Fruit fly (Drosophila melanogaster) whole organism, wandering third instar larva: ENCODE measurements around the gene CG43329.
A peak's percentile ranks its signal among the peaks of the same experiment; 100 is the strongest.

Experiments used
- Abd-B ChIP-seq: fragments of >200 bp; optimal IDR thresholded peaks from 2 replicates; lab custom pipeline; 2017; ENCODE audit warnings: missing biosample characterization, missing genetic modification characterization
- CG32264 ChIP-seq: fragments of 200-800 bp; sonication (Bioruptor generic); optimal IDR thresholded peaks from 2 replicates; lab custom pipeline; 2016; ENCODE audit warnings: missing biosample characterization, missing genetic modification characterization
- CG9705 ChIP-seq: fragments of 200-800 bp; sonication (Bioruptor generic); optimal IDR thresholded peaks from 2 replicates; lab custom pipeline; 2018; ENCODE audit warnings: missing biosample characterization, mild to moderate bottlenecking, missing genetic modification characterization
- Dfd ChIP-seq: fragments of >200 bp; optimal IDR thresholded peaks from 2 replicates; lab custom pipeline; 2017; ENCODE audit warnings: missing biosample characterization, missing genetic modification characterization
- Dif ChIP-seq: fragments of 200-275, 200-300 bp; sonication (Bioruptor generic); optimal IDR thresholded peaks from 2 replicates; lab custom pipeline; 2018; ENCODE audit warnings: missing biosample characterization, missing genetic modification characterization; ENCODE audit not compliant: partially characterized antibody
- GATAd ChIP-seq: sonication (Bioruptor generic); optimal IDR thresholded peaks from 2 replicates; lab custom pipeline; 2016; ENCODE audit warnings: missing biosample characterization, missing genetic modification characterization
- HLH106 ChIP-seq: fragments of 200-800 bp; optimal IDR thresholded peaks from 3 replicates; lab custom pipeline; 2019; ENCODE audit warnings: missing biosample characterization, mild to moderate bottlenecking, missing genetic modification characterization, moderate library complexity
- Hnf4 ChIP-seq: fragments of 200-800 bp; sonication (Bioruptor generic); optimal IDR thresholded peaks from 2 replicates; lab custom pipeline; 2016; ENCODE audit warnings: missing biosample characterization, mild to moderate bottlenecking, missing genetic modification characterization
- Hr78 ChIP-seq: fragments of >200 bp; optimal IDR thresholded peaks from 2 replicates; lab custom pipeline; 2017; ENCODE audit warnings: missing biosample characterization, missing genetic modification characterization
- Hr83 ChIP-seq: fragments of 200-300 bp; sonication (Bioruptor generic); optimal IDR thresholded peaks from 2 replicates; lab custom pipeline; 2016; ENCODE audit warnings: missing biosample characterization, mild to moderate bottlenecking, missing genetic modification characterization, moderate library complexity; ENCODE audit not compliant: poor library complexity, severe bottlenecking
- Jra ChIP-seq: sonication (Bioruptor generic); optimal IDR thresholded peaks from 2 replicates; lab custom pipeline; 2016; ENCODE audit warnings: missing biosample characterization, missing genetic modification characterization
- Mio ChIP-seq: sonication (Bioruptor generic); optimal IDR thresholded peaks from 2 replicates; lab custom pipeline; 2016; ENCODE audit warnings: missing biosample characterization, missing genetic modification characterization
- Myc ChIP-seq: fragments of >200 bp; optimal IDR thresholded peaks from 2 replicates; lab custom pipeline; 2017
- N ChIP-seq: fragments of >200 bp; optimal IDR thresholded peaks from 2 replicates; lab custom pipeline; 2018; ENCODE audit warnings: missing biosample characterization, missing external identifiers, missing genetic modification characterization
- OdsH ChIP-seq: fragments of 200-800 bp; sonication (Bioruptor generic); optimal IDR thresholded peaks from 2 replicates; lab custom pipeline; 2016; ENCODE audit warnings: missing biosample characterization, mild to moderate bottlenecking, missing genetic modification characterization
- Vsx2 ChIP-seq: fragments of 200-300, 225-300 bp; sonication (Bioruptor generic); optimal IDR thresholded peaks from 2 replicates; lab custom pipeline; 2018; ENCODE audit warnings: missing biosample characterization, missing genetic modification characterization; ENCODE audit not compliant: partially characterized antibody
- br ChIP-seq: fragments of 200-800 bp; sonication (Bioruptor generic); optimal IDR thresholded peaks from 2 replicates; lab custom pipeline; 2016; ENCODE audit warnings: missing biosample characterization, missing genetic modification characterization
- brk ChIP-seq: fragments of 200-800 bp; sonication (Bioruptor generic); optimal IDR thresholded peaks from 2 replicates; lab custom pipeline; 2016; ENCODE audit warnings: missing biosample characterization, mild to moderate bottlenecking, missing genetic modification characterization
- dl ChIP-seq, 2 experiments: fragments of 175-275, 200-275 bp in 1 of 2; fragments of 200-275 bp in 1 of 2; sonication (Bioruptor generic); optimal IDR thresholded peaks; lab custom pipeline; 2018; ENCODE audit warnings: mild to moderate bottlenecking in 2 of 2, missing biosample characterization in 2 of 2, missing genetic modification characterization in 2 of 2, moderate library complexity in 2 of 2; ENCODE audit not compliant: partially characterized antibody in 2 of 2, insufficient read depth in 1 of 2
- dmrt93B ChIP-seq: fragments of 200-800 bp; sonication (Bioruptor generic); optimal IDR thresholded peaks from 2 replicates; lab custom pipeline; 2018; ENCODE audit warnings: missing biosample characterization, mild to moderate bottlenecking, missing genetic modification characterization
- ey ChIP-seq: fragments of 200-800 bp; sonication (Bioruptor generic); optimal IDR thresholded peaks from 2 replicates; lab custom pipeline; 2016; ENCODE audit warnings: missing biosample characterization, missing genetic modification characterization
- foxo ChIP-seq, 2 experiments: fragments of 200-800 bp; sonication (Bioruptor generic); optimal IDR thresholded peaks; 2 replicates in 1 of 2; 3 replicates in 1 of 2; lab custom pipeline; 2016 to 2017; ENCODE audit warnings: missing biosample characterization in 2 of 2, missing genetic modification characterization in 2 of 2
- fru ChIP-seq: fragments of 200-800 bp; sonication (Bioruptor generic); optimal IDR thresholded peaks from 3 replicates; lab custom pipeline; 2016; ENCODE audit warnings: missing biosample characterization, mild to moderate bottlenecking, missing genetic modification characterization
- h ChIP-seq: fragments of 200-800 bp; sonication (Bioruptor generic); optimal IDR thresholded peaks from 3 replicates; lab custom pipeline; 2016; ENCODE audit warnings: missing biosample characterization, mild to moderate bottlenecking, missing genetic modification characterization
- jim ChIP-seq: fragments of 175-275, 200-325 bp; sonication (Bioruptor generic); optimal IDR thresholded peaks from 2 replicates; lab custom pipeline; 2016; ENCODE audit warnings: missing biosample characterization, mild to moderate bottlenecking, missing genetic modification characterization
- lola ChIP-seq: fragments of >200 bp; optimal IDR thresholded peaks from 2 replicates; lab custom pipeline; 2017; ENCODE audit warnings: missing biosample characterization, missing genetic modification characterization
- pan ChIP-seq: fragments of >200 bp; optimal IDR thresholded peaks from 2 replicates; lab custom pipeline; 2017
- psq ChIP-seq: fragments of 200-800 bp; sonication (Bioruptor generic); optimal IDR thresholded peaks from 3 replicates; lab custom pipeline; 2017; ENCODE audit warnings: missing biosample characterization, mild to moderate bottlenecking, missing genetic modification characterization, moderate library complexity
- rgr ChIP-seq: fragments of 200-800 bp; sonication (Bioruptor generic); optimal IDR thresholded peaks from 3 replicates; lab custom pipeline; 2016; ENCODE audit warnings: missing biosample characterization, mild to moderate bottlenecking, missing genetic modification characterization
- sv ChIP-seq: fragments of 200-800 bp; sonication (Bioruptor generic); optimal IDR thresholded peaks from 3 replicates; lab custom pipeline; 2016; ENCODE audit warnings: missing biosample characterization, missing genetic modification characterization
- tai ChIP-seq: sonication (Bioruptor generic); optimal IDR thresholded peaks from 2 replicates; lab custom pipeline; 2016; ENCODE audit warnings: missing biosample characterization, missing genetic modification characterization
- usp ChIP-seq: fragments of >200 bp; optimal IDR thresholded peaks from 2 replicates; lab custom pipeline; 2017; ENCODE audit warnings: missing biosample characterization, missing genetic modification characterization
- woc ChIP-seq: sonication (Bioruptor generic); optimal IDR thresholded peaks from 2 replicates; lab custom pipeline; 2016; ENCODE audit warnings: missing biosample characterization, mild to moderate bottlenecking, missing genetic modification characterization

CG43329 gene

dm6 chr3L:22460918-22461634 is 43.9 kb downstream of the CG43329 start, which contains the start of gene laza:
Gene laza, minus strand, starts transcription at chr3L:22461131.
- TF ChIP-seq h (GFP tag; lab: Kevin White, UChicago) (peak; percentile 2), OdsH (GFP tag; lab: Kevin White, UChicago) (no peak), fru (GFP tag; lab: Kevin White, UChicago) (no peak), Hnf4 (GFP tag; lab: Kevin White, UChicago) (no peak), jim (GFP tag; lab: Kevin White, UChicago) (no peak), Vsx2 (GFP tag; lab: Kevin White, UChicago) (peak; percentile 19), Dif (GFP tag; lab: Kevin White, UChicago) (peak; percentile 4), CG32264 (GFP tag; lab: Kevin White, UChicago) (no peak)

- TF ChIP-seq Abd-B (no peak), pan (no peak), rgr (no peak), h (GFP tag; lab: Kevin White, UChicago) (no peak), Mio (no peak), Hnf4 (GFP tag; lab: Kevin White, UChicago) (no peak), sv (no peak), woc (GFP tag; lab: Kevin White, UChicago) (no peak), Dif (GFP tag; lab: Kevin White, UChicago) (no peak), OdsH (GFP tag; lab: Kevin White, UChicago) (no peak), Jra (GFP tag; lab: Kevin White, UChicago) (no peak), Myc (lab: Kevin White, UChicago) (no peak), psq (GFP tag; lab: Kevin White, UChicago) (no peak), lola (GFP tag; lab: Kevin White, UChicago) (no peak), HLH106 (tag; lab: Kevin White, UChicago) (no peak), CG32264 (GFP tag; lab: Kevin White, UChicago) (no peak), CG9705 (GFP tag; lab: Kevin White, UChicago) (no peak), N (GFP tag; lab: Kevin White, UChicago) (no peak)
- TF ChIP-seq, all 38 proteins: peak for 0
These were observed 44.6 kb downstream of the CG43329 start for dm6 chr3L:22460428-22460827.

dm6 chr3L:22458898-22459524 is 46.0 kb downstream of the CG43329 start:
- TF ChIP-seq N (GFP tag; lab: Kevin White, UChicago) (no peak), Vsx2 (GFP tag; lab: Kevin White, UChicago) (no peak), Mio (no peak), foxo (GFP tag; optimal IDR thresholded peaks at IDR 0.05; lab: Kevin White, UChicago) (no peak), GATAd (no peak), woc (GFP tag; lab: Kevin White, UChicago) (no peak), Jra (GFP tag; lab: Kevin White, UChicago) (no peak), fru (GFP tag; lab: Kevin White, UChicago) (no peak), Hr83 (GFP tag; lab: Kevin White, UChicago) (no peak), Dif (GFP tag; lab: Kevin White, UChicago) (no peak), dl (GFP tag; optimal IDR thresholded peaks at IDR 0.05; lab: Kevin White, UChicago; ENCODE audit: insufficient read depth in 1 of 2, partially characterized antibody in 2 of 2) (no peak), br (no peak), OdsH (GFP tag; lab: Kevin White, UChicago) (no peak), Dfd (GFP tag; lab: Kevin White, UChicago) (no peak)

dm6 chr3L:22458271-22458670 is 46.7 kb downstream of the CG43329 start:
- TF ChIP-seq fru (GFP tag; lab: Kevin White, UChicago) = no peak
- no peak for TF ChIP-seq tai (GFP tag; lab: Kevin White, UChicago)
- no peak for TF ChIP-seq rgr

- no peak for TF ChIP-seq woc (GFP tag; lab: Kevin White, UChicago)
- TF ChIP-seq Vsx2 (GFP tag; lab: Kevin White, UChicago) = no peak
- no peak for TF ChIP-seq usp
- no peak for TF ChIP-seq brk
- TF ChIP-seq dmrt93B (GFP tag; lab: Kevin White, UChicago) = no peak
- no peak for TF ChIP-seq Mio
- no peak for TF ChIP-seq OdsH (GFP tag; lab: Kevin White, UChicago)
- TF ChIP-seq Myc (lab: Kevin White, UChicago) = peak; percentile 95
- TF ChIP-seq foxo (GFP tag; optimal IDR thresholded peaks at IDR 0.05; lab: Kevin White, UChicago) = no peak
- TF ChIP-seq N (GFP tag; lab: Kevin White, UChicago) = peak; percentile 90
- peak; percentile 31 for TF ChIP-seq Hr78 (GFP tag; lab: Kevin White, UChicago)
- TF ChIP-seq sv = no peak
- no peak for TF ChIP-seq jim (GFP tag; lab: Kevin White, UChicago)
- TF ChIP-seq rgr = no peak
- no peak for TF ChIP-seq ey
- TF ChIP-seq lola (GFP tag; lab: Kevin White, UChicago) = peak; percentile 38
- TF ChIP-seq Hr83 (GFP tag; lab: Kevin White, UChicago) = no peak
- TF ChIP-seq br = no peak
- TF ChIP-seq, all 38 proteins: peak for 4
These were observed 49.0 kb downstream of the CG43329 start for dm6 chr3L:22455953-22456488.
